Worm (Caenorhabditis elegans) whole organism, midembryonic: ENCODE measurements around the gene F25B3.2.

Source experiments
- T22C8.4 ChIP-seq: fragments of 200-800 bp; sonication (Bioruptor generic); IDR thresholded peaks from 2 replicates; pipeline ENCODE4 v1.3.6; 2022; ENCODE audit warnings: missing genetic modification characterization, missing compliant biosample characterization
- cog-1 ChIP-seq: sonication (generic microtip); optimal IDR thresholded peaks from 2 replicates; lab custom pipeline; 2016; ENCODE audit warnings: missing genetic modification characterization, missing compliant biosample characterization
- flt-1 ChIP-seq: fragments of 200-800 bp; sonication (Bioruptor generic); IDR thresholded peaks from 2 replicates; pipeline ENCODE4 v1.3.6; 2022; ENCODE audit warnings: missing genetic modification characterization, missing compliant biosample characterization
- klf-2 ChIP-seq: fragments of 200-800 bp; sonication (Bioruptor generic); conservative IDR thresholded peaks from 2 replicates; pipeline ENCODE4 v1.3.6; 2022; ENCODE audit warnings: missing genetic modification reagents, missing genetic modification characterization, missing compliant biosample characterization
- med-1 ChIP-seq: sonication (generic microtip); optimal IDR thresholded peaks from 2 replicates; lab custom pipeline; 2017; ENCODE audit warnings: missing genetic modification characterization, mild to moderate bottlenecking, missing compliant biosample characterization, antibody characterized with exemption, missing genetic modification reagents; ENCODE audit not compliant: insufficient read depth
- ref-1 ChIP-seq: fragments of 200-800 bp; sonication (Bioruptor generic); conservative IDR thresholded peaks from 2 replicates; pipeline ENCODE4 v1.3.6; 2022; ENCODE audit warnings: missing genetic modification reagents, missing genetic modification characterization, missing compliant biosample characterization
- tab-1 ChIP-seq: fragments of 200-800 bp; sonication (Bioruptor generic); IDR thresholded peaks from 2 replicates; pipeline ENCODE4 v1.3.6; 2022; ENCODE audit warnings: missing genetic modification characterization, missing compliant biosample characterization
- ztf-23 ChIP-seq: fragments of 200-800 bp; sonication (Bioruptor generic); IDR thresholded peaks from 2 replicates; pipeline ENCODE4 v1.3.6; 2022; ENCODE audit warnings: missing genetic modification reagents, missing genetic modification characterization, missing compliant biosample characterization
- ztf-29 ChIP-seq: fragments of 200-800 bp; sonication (Bioruptor generic); IDR thresholded peaks from 2 replicates; pipeline ENCODE4 v1.3.6; 2022; ENCODE audit warnings: missing genetic modification reagents, missing genetic modification characterization, missing compliant biosample characterization

DNA sequence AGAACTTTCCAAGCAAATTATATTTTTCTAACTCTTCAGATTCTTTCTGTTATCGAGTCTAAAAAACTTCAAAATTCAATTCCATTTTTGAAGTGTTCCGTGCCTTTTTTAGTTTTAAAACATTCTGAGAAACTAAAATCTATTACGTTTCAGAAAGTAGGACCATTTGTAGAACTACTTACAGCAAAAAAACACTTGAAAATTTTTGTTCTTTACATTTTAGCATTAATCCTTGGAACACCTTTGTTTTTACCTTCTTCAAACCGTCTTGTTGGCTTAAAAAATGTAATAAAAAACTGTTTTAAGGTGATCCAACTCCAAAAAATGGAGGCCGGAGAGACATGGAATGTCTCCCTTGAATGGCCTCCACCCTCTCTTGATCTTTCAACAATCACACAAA, 31.2 kb downstream of the F25B3.2 start, which contains the start of gene dop-2:
- no peak for TF ChIP-seq flt-1 (GFP tag; lab: Robert Waterston, UW)
- TF ChIP-seq med-1 (GFP tag; lab: Kevin White, UChicago) = no peak
- TF ChIP-seq ref-1 (GFP tag; lab: Robert Waterston, UW) = no peak
- no peak for TF ChIP-seq klf-2 (GFP tag; lab: Robert Waterston, UW)
- TF ChIP-seq tab-1 (GFP tag; lab: Robert Waterston, UW) = no peak
- no peak for TF ChIP-seq T22C8.4
- TF ChIP-seq ztf-29 (GFP tag; lab: Robert Waterston, UW) = no peak
- no peak for TF ChIP-seq cog-1
- TF ChIP-seq ztf-23 (GFP tag; lab: Robert Waterston, UW) = no peak
